Fruit fly (Drosophila melanogaster): ENCODE results near the gene smg.

DNA sequence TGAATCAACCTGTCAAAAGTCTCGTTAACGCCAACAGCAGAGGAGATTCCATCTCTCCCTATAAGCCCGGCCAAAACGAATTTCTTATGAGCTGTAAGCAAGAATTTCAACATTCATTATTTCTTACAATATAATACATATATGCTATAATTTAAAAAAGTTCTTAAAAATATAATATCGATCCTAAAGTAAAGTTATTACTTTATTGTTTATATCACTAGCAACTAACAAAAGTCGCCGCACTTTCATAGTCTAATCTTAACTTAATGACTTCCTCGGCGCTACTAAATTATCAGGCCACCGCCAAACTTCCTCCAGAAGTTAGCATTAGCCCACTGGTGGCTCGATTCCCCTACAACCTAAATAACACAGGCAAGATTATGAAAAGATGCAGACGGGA lies 35.7 kb upstream of the smg start:
- TF ChIP-seq CG8478 (optimal IDR thresholded peaks at IDR 0.05): no peak
- no peak for TF ChIP-seq CTCF (optimal IDR thresholded peaks at IDR 0.05)
